Fruit fly (Drosophila melanogaster): ENCODE measurements around the gene Pfdn6.
A peak's percentile ranks its signal among the peaks of the same experiment; 100 is the strongest.

The Pfdn6 gene

DNA sequence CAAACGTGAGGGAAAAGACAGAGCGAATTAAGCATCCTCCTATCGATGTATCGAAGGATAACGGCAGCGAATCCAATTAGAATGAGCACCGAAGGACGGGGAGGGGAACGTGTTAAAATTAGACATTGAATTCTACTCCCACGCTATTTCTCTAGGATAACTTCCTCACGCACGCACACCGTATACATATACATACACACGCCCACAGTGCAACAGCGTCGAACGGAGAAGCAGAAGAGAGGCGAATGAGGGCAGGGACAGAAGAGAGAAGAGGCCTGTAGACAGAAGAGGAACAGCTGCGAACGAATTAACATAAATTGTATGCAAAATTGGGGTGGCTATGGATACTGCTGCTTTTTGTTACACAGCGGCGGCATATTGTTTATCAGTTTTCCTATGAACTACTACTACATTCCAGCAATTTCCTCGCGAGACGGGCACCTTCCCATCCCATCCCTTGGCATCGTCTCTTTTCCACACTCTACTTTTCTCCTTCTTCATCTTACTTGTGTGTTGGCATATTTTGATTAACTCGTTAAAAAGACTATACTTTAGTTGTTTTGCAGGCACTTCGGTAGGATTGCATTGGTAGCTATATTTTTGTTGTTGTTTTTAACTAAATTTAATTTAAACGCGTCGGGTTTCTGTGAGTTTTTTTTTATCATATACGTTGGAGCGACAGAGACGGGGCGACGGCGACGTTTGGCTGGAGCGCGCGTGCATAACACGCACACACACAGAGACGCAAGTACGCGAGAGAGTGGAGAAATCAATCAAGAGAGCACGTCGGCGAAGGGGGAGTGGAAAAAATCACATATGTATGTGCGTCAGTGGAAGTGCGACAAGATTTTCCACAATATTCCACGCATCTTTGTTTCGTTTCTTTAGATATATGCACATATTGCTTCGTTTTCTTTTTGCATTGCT lies 15.0 kb upstream of the Pfdn6 start (continued):
- TF ChIP-seq CG4282 (GFP tag; optimal IDR thresholded peaks at IDR 0.05) (no peak), CG3163 (GFP tag; optimal IDR thresholded peaks at IDR 0.05) (peak; percentile 54), CG32767 (GFP tag; IDR thresholded peaks at IDR 0.05) (peak; percentile 6; the same call in 1 of the 2 replicates), Hr51 (GFP tag; optimal IDR thresholded peaks at IDR 0.05) (no peak), CG10543 (GFP tag; optimal IDR thresholded peaks at IDR 0.05) (peak; percentile 12), abd-A (tag; optimal IDR thresholded peaks at IDR 0.05) (peak; percentile 1), Xbp1 (GFP tag; optimal IDR thresholded peaks at IDR 0.05) (no peak), Pdp1 (GFP tag; optimal IDR thresholded peaks at IDR 0.05) (peak in 1 of 2 experiments; percentile 95), fd64A (GFP tag; optimal IDR thresholded peaks at IDR 0.05) (no peak), yki (optimal IDR thresholded peaks at IDR 0.05) (peak; percentile 26), CG32772 (GFP tag; IDR thresholded peaks at IDR 0.05) (peak; percentile 45; the same call in 1 of the 2 replicates), CG17361 (GFP tag; IDR thresholded peaks at IDR 0.05) (no peak), chm (GFP tag; IDR thresholded peaks at IDR 0.05) (peak; percentile 38; the same call in 1 of the 2 replicates), lov (optimal IDR thresholded peaks at IDR 0.05) (no peak), lov (GFP tag; IDR thresholded peaks at IDR 0.05) (peak; percentile 50; the same call in 1 of the 3 replicates), ttk (GFP tag; IDR thresholded peaks at IDR 0.05) (no peak), luna (GFP tag; optimal IDR thresholded peaks at IDR 0.05) (no peak), Hand (GFP tag; optimal IDR thresholded peaks at IDR 0.05) (peak; percentile 49), CG8290 (GFP tag; optimal IDR thresholded peaks at IDR 0.05) (no peak), CG8290 (tag; optimal IDR thresholded peaks at IDR 0.05) (peak in 1 of 2 experiments; percentile 4), insv (GFP tag; optimal IDR thresholded peaks at IDR 0.05) (peak in 1 of 2 experiments; percentile 91), CG2199 (GFP tag; IDR thresholded peaks at IDR 0.05) (peak; percentile 20; the same call in 1 of the 3 replicates), CG14667 (GFP tag; IDR thresholded peaks at IDR 0.05) (no peak), kay (GFP tag; optimal IDR thresholded peaks at IDR 0.05) (no peak), BEAF-32 (GFP tag; optimal IDR thresholded peaks at IDR 0.05) (peak; percentile 10), nerfin-1 (tag; optimal IDR thresholded peaks at IDR 0.05) (peak; percentile 72), kni (GFP tag; optimal IDR thresholded peaks at IDR 0.05) (peak; percentile 9), D (optimal IDR thresholded peaks at IDR 0.05) (peak; percentile 68), D (GFP tag; optimal IDR thresholded peaks at IDR 0.05) (no peak), CG13296 (GFP tag; optimal IDR thresholded peaks at IDR 0.05) (no peak), sens (GFP tag) (peak; percentile 72), exex (tag; optimal IDR thresholded peaks at IDR 0.05) (peak; percentile 5), HLHmδ (GFP tag; optimal IDR thresholded peaks at IDR 0.05) (peak; percentile 31), pros (GFP tag; optimal IDR thresholded peaks at IDR 0.05) (peak; percentile 55), CG12769 (tag; optimal IDR thresholded peaks at IDR 0.05) (peak; percentile 55), chinmo (GFP tag; IDR thresholded peaks at IDR 0.05; ENCODE audit: partially characterized antibody) (peak; percentile 71; the same call in 3 of the 4 replicates), scrt (GFP tag; optimal IDR thresholded peaks at IDR 0.05) (peak; percentile 82), Dbx (GFP tag; IDR thresholded peaks at IDR 0.05) (0 out of 3 replicates have a peak, but pooled peaks have one; percentile 14), TFAM (GFP tag; optimal IDR thresholded peaks at IDR 0.05) (no peak), CG15514 (GFP tag; optimal IDR thresholded peaks at IDR 0.05) (no peak), bbx (GFP tag; IDR thresholded peaks at IDR 0.05; ENCODE audit: partially characterized antibody) (0 out of 2 replicates have a peak, but pooled peaks have one; percentile 34), Fer1 (GFP tag; optimal IDR thresholded peaks at IDR 0.05) (peak; percentile 21)

Measured in whole organism, embryonic.